Fruit fly (Drosophila melanogaster) whole organism, pupa: ENCODE results near the gene CG12229.

Source experiments
- CG10348 ChIP-seq: fragments of 200-800 bp; sonication (Bioruptor generic); IDR thresholded peaks from 2 replicates; pipeline ENCODE4 v1.3.6; 2022; ENCODE audit warnings: missing biosample characterization, missing genetic modification characterization
- CG12605 ChIP-seq: fragments of 200-800 bp; sonication (Bioruptor generic); IDR thresholded peaks from 2 replicates; pipeline ENCODE4 v1.3.6; 2022; ENCODE audit warnings: missing biosample characterization, missing genetic modification characterization
- CG13204 ChIP-seq: fragments of 200-800 bp; sonication (Bioruptor generic); optimal IDR thresholded peaks from 2 replicates; lab custom pipeline; 2018; ENCODE audit warnings: missing biosample characterization, mild to moderate bottlenecking, missing genetic modification characterization, moderate library complexity
- CG14655 ChIP-seq: fragments of 200-800 bp; sonication (Bioruptor generic); optimal IDR thresholded peaks from 3 replicates; lab custom pipeline; 2017; ENCODE audit warnings: mild to moderate bottlenecking, missing biosample characterization, missing genetic modification reagents, missing genetic modification characterization
- CG15710 ChIP-seq: fragments of 200-800 bp; sonication (Bioruptor generic); optimal IDR thresholded peaks from 2 replicates; lab custom pipeline; 2018; ENCODE audit warnings: missing biosample characterization, mild to moderate bottlenecking, missing genetic modification characterization, moderate library complexity
- CG17806 ChIP-seq: fragments of 200-800 bp; sonication (Bioruptor generic); optimal IDR thresholded peaks from 2 replicates; lab custom pipeline; 2018; ENCODE audit warnings: missing biosample characterization, mild to moderate bottlenecking, missing genetic modification characterization, moderate library complexity
- CG32121 ChIP-seq: fragments of 200-800 bp; sonication (Bioruptor generic); IDR thresholded peaks from 2 replicates; pipeline ENCODE4 v1.3.6; 2022; ENCODE audit warnings: missing biosample characterization, missing genetic modification characterization
- CG34367 ChIP-seq: fragments of 200-800 bp; sonication (Bioruptor generic); optimal IDR thresholded peaks from 2 replicates; lab custom pipeline; 2018; ENCODE audit warnings: missing biosample characterization, mild to moderate bottlenecking, missing genetic modification characterization
- CG4496 ChIP-seq: fragments of 200-800 bp; sonication (Bioruptor generic); IDR thresholded peaks from 3 replicates; pipeline ENCODE4 v1.3.6; 2022; ENCODE audit warnings: missing biosample characterization, missing genetic modification characterization
- CG8159 ChIP-seq: fragments of 200-800 bp; sonication (Bioruptor generic); optimal IDR thresholded peaks from 3 replicates; lab custom pipeline; 2018; ENCODE audit warnings: missing biosample characterization, mild to moderate bottlenecking, missing genetic modification characterization, moderate library complexity
- CG8301 ChIP-seq: fragments of 200-800 bp; sonication (Bioruptor generic); optimal IDR thresholded peaks from 2 replicates; lab custom pipeline; 2018; ENCODE audit warnings: missing biosample characterization, mild to moderate bottlenecking, missing genetic modification characterization
- CG9948 ChIP-seq: fragments of 200-800 bp; sonication (Bioruptor generic); optimal IDR thresholded peaks from 2 replicates; lab custom pipeline; 2018; ENCODE audit warnings: missing biosample characterization, mild to moderate bottlenecking, missing genetic modification characterization, moderate library complexity
- D1 ChIP-seq: fragments of 200-800 bp; sonication (Bioruptor generic); optimal IDR thresholded peaks from 2 replicates; lab custom pipeline; 2018; ENCODE audit warnings: missing biosample characterization, mild to moderate bottlenecking, missing genetic modification characterization, moderate library complexity
- EcR ChIP-seq: fragments of 200-800 bp; sonication (Bioruptor generic); optimal IDR thresholded peaks from 3 replicates; lab custom pipeline; 2019; ENCODE audit warnings: missing biosample characterization, missing genetic modification characterization, mild to moderate bottlenecking, moderate library complexity, missing genetic modification reagents
- Ets98B ChIP-seq: fragments of 200-800 bp; sonication (Bioruptor generic); IDR thresholded peaks from 2 replicates; pipeline ENCODE4 v1.3.6; 2022; ENCODE audit warnings: missing biosample characterization, missing genetic modification characterization
- Pif1A ChIP-seq: fragments of 200-800 bp; sonication (Bioruptor generic); optimal IDR thresholded peaks from 3 replicates; lab custom pipeline; 2016; ENCODE audit warnings: missing biosample characterization, missing genetic modification characterization
- Pif1B ChIP-seq: fragments of 200-800 bp; sonication (Bioruptor generic); optimal IDR thresholded peaks from 3 replicates; lab custom pipeline; 2016; ENCODE audit warnings: missing biosample characterization, missing genetic modification characterization
- Snoo ChIP-seq: fragments of 200-800 bp; sonication (Bioruptor generic); optimal IDR thresholded peaks from 3 replicates; lab custom pipeline; 2017; ENCODE audit warnings: missing biosample characterization, mild to moderate bottlenecking, missing genetic modification characterization, inconsistent platforms
- fd96Ca ChIP-seq: fragments of 200-800 bp; sonication (Bioruptor generic); IDR thresholded peaks from 3 replicates; pipeline ENCODE4 v1.3.6; 2022; ENCODE audit warnings: missing biosample characterization, missing genetic modification characterization
- gl ChIP-seq: fragments of 200-800 bp; sonication (Bioruptor generic); optimal IDR thresholded peaks from 2 replicates; lab custom pipeline; 2018; ENCODE audit warnings: missing biosample characterization, mild to moderate bottlenecking, missing genetic modification characterization
- rn ChIP-seq: fragments of 200-800 bp; sonication (Bioruptor generic); IDR thresholded peaks from 2 replicates; pipeline ENCODE4 v1.3.6; 2022; ENCODE audit warnings: missing biosample characterization, missing genetic modification characterization

Gene CG12229

dm6 chr3L:17433555-17433954 lies 2.7 kb downstream of the CG12229 start, which contains the start of the genes Coq4 and CG32176:
Gene Coq4, minus strand, starts transcription at chr3L:17433621.
Gene CG32176, plus strand, starts transcription at chr3L:17433868.
- peak; percentile 95 for TF ChIP-seq Pif1B
- TF ChIP-seq Snoo (tag; lab: Kevin White, UChicago): peak; percentile 95
- TF ChIP-seq D1: peak; percentile 91
- no peak for TF ChIP-seq EcR (GFP tag; lab: Kevin White, UChicago)
- TF ChIP-seq CG14655 (GFP tag; lab: Kevin White, UChicago): peak; percentile 95
- TF ChIP-seq fd96Ca (GFP tag; lab: Robert Waterston, UW): peak; percentile 94
- TF ChIP-seq Ets98B (GFP tag; lab: Robert Waterston, UW): peak; percentile 97
- TF ChIP-seq gl: peak; percentile 86
- peak; percentile 94 for TF ChIP-seq CG8159 (tag; lab: Kevin White, UChicago)
- peak; percentile 96 for TF ChIP-seq CG17806 (tag; lab: Kevin White, UChicago)
- TF ChIP-seq CG10348: peak; percentile 85
- peak; percentile 95 for TF ChIP-seq CG15710
- TF ChIP-seq CG12605 (GFP tag; lab: Robert Waterston, UW): peak; percentile 93
- peak; percentile 95 for TF ChIP-seq CG9948 (tag; lab: Kevin White, UChicago)
- peak; percentile 95 for TF ChIP-seq rn (GFP tag; lab: Robert Waterston, UW)
- peak; percentile 74 for TF ChIP-seq CG13204 (GFP tag; lab: Kevin White, UChicago)
- TF ChIP-seq CG34367 (tag; lab: Kevin White, UChicago): peak; percentile 93
- TF ChIP-seq CG8301 (tag; lab: Kevin White, UChicago): peak; percentile 96
- peak; percentile 98 for TF ChIP-seq CG4496 (GFP tag; lab: Robert Waterston, UW)
- peak; percentile 98 for TF ChIP-seq CG32121 (GFP tag; lab: Robert Waterston, UW)
- peak; percentile 97 for TF ChIP-seq Pif1A (GFP tag; lab: Kevin White, UChicago)

- TF ChIP-seq Pif1B (no peak), CG4496 (GFP tag; lab: Robert Waterston, UW) (peak; percentile 61; the same call in 2 of the 3 replicates), CG12605 (GFP tag; lab: Robert Waterston, UW) (0 out of 2 replicates have a peak, but pooled peaks have one; percentile 24), CG32121 (GFP tag; lab: Robert Waterston, UW) (peak; percentile 43; the same call in 1 of the 2 replicates)
Measured at dm6 chr3L:17432947-17433346, 3.3 kb downstream of the CG12229 start, which contains the start of gene frc. Gene frc, minus strand, starts transcription at chr3L:17433190.

dm6 chr3L:17430957-17431585 lies 5.2 kb downstream of the CG12229 start:
- TF ChIP-seq CG14655 (GFP tag; lab: Kevin White, UChicago) (peak; percentile 30), CG8301 (tag; lab: Kevin White, UChicago) (peak; percentile 18), Pif1A (GFP tag; lab: Kevin White, UChicago) (peak; percentile 32), CG4496 (GFP tag; lab: Robert Waterston, UW) (no peak), CG15710 (no peak), CG13204 (GFP tag; lab: Kevin White, UChicago) (no peak), gl (no peak), EcR (GFP tag; lab: Kevin White, UChicago) (no peak), CG8159 (tag; lab: Kevin White, UChicago) (peak; percentile 33), CG10348 (no peak), CG12605 (GFP tag; lab: Robert Waterston, UW) (peak; percentile 15; the same call in 1 of the 2 replicates), rn (GFP tag; lab: Robert Waterston, UW) (no peak)

dm6 chr3L:17430390-17430789 lies 5.8 kb downstream of the CG12229 start:
- 0 out of 3 replicates have a peak, but pooled peaks have one; percentile 23 for TF ChIP-seq fd96Ca (GFP tag; lab: Robert Waterston, UW)
- no peak for TF ChIP-seq D1
- TF ChIP-seq CG13204 (GFP tag; lab: Kevin White, UChicago): no peak
- TF ChIP-seq CG8159 (tag; lab: Kevin White, UChicago): no peak
- no peak for TF ChIP-seq gl
- no peak for TF ChIP-seq CG12605 (GFP tag; lab: Robert Waterston, UW)
- TF ChIP-seq CG4496 (GFP tag; lab: Robert Waterston, UW): peak; percentile 50; the same call in 2 of the 3 replicates
- no peak for TF ChIP-seq CG15710
- TF ChIP-seq EcR (GFP tag; lab: Kevin White, UChicago): peak; percentile 39

dm6 chr3L:17428779-17429178 lies 7.5 kb downstream of the CG12229 start, which contains the start of gene Gorab:
Gene Gorab, minus strand, starts transcription at chr3L:17428836.
- TF ChIP-seq CG12605 (GFP tag; lab: Robert Waterston, UW) (peak; percentile 86), fd96Ca (GFP tag; lab: Robert Waterston, UW) (peak; percentile 91), CG13204 (GFP tag; lab: Kevin White, UChicago) (no peak), CG10348 (peak; percentile 85), Snoo (tag; lab: Kevin White, UChicago) (peak; percentile 81), gl (no peak), CG9948 (tag; lab: Kevin White, UChicago) (peak; percentile 80), Pif1A (GFP tag; lab: Kevin White, UChicago) (peak; percentile 79), D1 (no peak), Ets98B (GFP tag; lab: Robert Waterston, UW) (peak; percentile 91), CG34367 (tag; lab: Kevin White, UChicago) (peak; percentile 68), rn (GFP tag; lab: Robert Waterston, UW) (peak; percentile 90), CG15710 (peak; percentile 85), EcR (GFP tag; lab: Kevin White, UChicago) (no peak), CG8301 (tag; lab: Kevin White, UChicago) (peak; percentile 73), CG32121 (GFP tag; lab: Robert Waterston, UW) (peak; percentile 92), CG4496 (GFP tag; lab: Robert Waterston, UW) (peak; percentile 96), Pif1B (peak; percentile 76), CG14655 (GFP tag; lab: Kevin White, UChicago) (peak; percentile 80), CG17806 (tag; lab: Kevin White, UChicago) (peak; percentile 86), CG8159 (tag; lab: Kevin White, UChicago) (peak; percentile 78)
